Worm (Caenorhabditis elegans) whole organism, L4 larva: ENCODE data around the gene ttr-6.

Source experiments
- D1046.2 ChIP-seq: fragments of 200-800 bp; sonication (Bioruptor generic); IDR thresholded peaks from 2 replicates; pipeline ENCODE4 v1.3.6; 2022; ENCODE audit warnings: missing genetic modification characterization, missing compliant biosample characterization
- F10B5.3 ChIP-seq: sonication (generic microtip); optimal IDR thresholded peaks from 2 replicates; lab custom pipeline; 2016; ENCODE audit warnings: mild to moderate bottlenecking, missing genetic modification characterization, missing compliant biosample characterization
- F44E2.7 ChIP-seq: fragments of 200-800 bp; sonication (Bioruptor generic); IDR thresholded peaks from 2 replicates; pipeline ENCODE4 v2.1.2; 2022; ENCODE audit warnings: missing genetic modification characterization, missing compliant biosample characterization
- Y105C5A.15 ChIP-seq: fragments of 200-800 bp; sonication (Bioruptor generic); IDR thresholded peaks from 2 replicates; pipeline ENCODE4 v1.3.6; 2022; ENCODE audit warnings: missing genetic modification characterization, missing compliant biosample characterization
- aha-1 ChIP-seq: fragments of 150-350 bp; peaks from one replicate; lab custom pipeline; 2014; ENCODE audit warnings: missing biosample characterization, missing genetic modification characterization
- aly-2 ChIP-seq: sonication (generic microtip); optimal IDR thresholded peaks from 2 replicates; lab custom pipeline; 2018; ENCODE audit warnings: missing biosample characterization, missing genetic modification characterization
- ama-1 ChIP-seq: fragments of 150-350 bp; optimal IDR thresholded peaks from 2 replicates; lab custom pipeline; 2014; ENCODE audit warnings: inconsistent platforms, mixed read lengths
- ceh-44 ChIP-seq: fragments of 200-800 bp; sonication (Bioruptor generic); IDR thresholded peaks from 2 replicates; pipeline ENCODE4 v1.3.6; 2022; ENCODE audit warnings: missing genetic modification reagents, missing genetic modification characterization, missing compliant biosample characterization
- daf-19 ChIP-seq: fragments of 200-800 bp; sonication (Bioruptor generic); conservative IDR thresholded peaks from 2 replicates; pipeline ENCODE4 v1.3.6; 2022; ENCODE audit warnings: missing genetic modification characterization, missing compliant biosample characterization
- dmd-9 ChIP-seq: fragments of 200-800 bp; sonication (Bioruptor generic); IDR thresholded peaks from 2 replicates; pipeline ENCODE4 v1.3.6; 2022; ENCODE audit warnings: missing genetic modification reagents, missing genetic modification characterization, missing compliant biosample characterization
- hlh-30 ChIP-seq: sonication (generic microtip); optimal IDR thresholded peaks from 2 replicates; lab custom pipeline; 2017; ENCODE audit warnings: antibody characterized with exemption, mild to moderate bottlenecking, missing genetic modification characterization, missing compliant biosample characterization; ENCODE audit not compliant: insufficient read depth
- jun-1 ChIP-seq: fragments of 150-350 bp; optimal IDR thresholded peaks from 2 replicates; lab custom pipeline; 2014; ENCODE audit warnings: missing biosample characterization, missing genetic modification reagents, missing genetic modification characterization
- lin-39 ChIP-seq: fragments of 150-350 bp; optimal IDR thresholded peaks from 2 replicates; lab custom pipeline; 2014; ENCODE audit warnings: missing biosample characterization, missing genetic modification reagents, missing genetic modification characterization
- madf-5 ChIP-seq, 2 experiments: fragments of 200-800 bp; sonication (Bioruptor generic); IDR thresholded peaks; 2 replicates each; pipeline ENCODE4 v1.3.6; 2022; ENCODE audit warnings: missing compliant biosample characterization in 2 of 2, missing genetic modification characterization in 2 of 2
- mdl-1 ChIP-seq, 2 experiments: fragments of 150-350 bp in 1 of 2; sonication (generic microtip) in 1 of 2; optimal IDR thresholded peaks; 2 replicates each; lab custom pipeline; 2014 to 2017; ENCODE audit warnings: missing biosample characterization in 2 of 2, missing genetic modification characterization in 2 of 2
- nhr-102 ChIP-seq: sonication (generic microtip); optimal IDR thresholded peaks from 2 replicates; lab custom pipeline; 2016; ENCODE audit warnings: mild to moderate bottlenecking, missing genetic modification characterization, moderate library complexity, missing compliant biosample characterization
- nhr-11 ChIP-seq: fragments of 150-350 bp; optimal IDR thresholded peaks from 2 replicates; lab custom pipeline; 2014; ENCODE audit warnings: missing biosample characterization, missing genetic modification characterization
- nhr-111 ChIP-seq: fragments of 200-800 bp; sonication (Bioruptor generic); optimal IDR thresholded peaks from 2 replicates; lab custom pipeline; 2018; ENCODE audit warnings: mild to moderate bottlenecking, missing genetic modification characterization, missing compliant biosample characterization
- nhr-237 ChIP-seq: sonication (generic microtip); optimal IDR thresholded peaks from 2 replicates; lab custom pipeline; 2017; ENCODE audit warnings: missing biosample characterization, missing genetic modification characterization
- nhr-42 ChIP-seq: fragments of 200-800 bp; sonication (Bioruptor generic); IDR thresholded peaks from 2 replicates; pipeline ENCODE4 v1.3.6; 2022; ENCODE audit warnings: missing genetic modification characterization, missing compliant biosample characterization
- nhr-6 ChIP-seq: fragments of 150-350 bp; optimal IDR thresholded peaks from 2 replicates; lab custom pipeline; 2014; ENCODE audit warnings: missing biosample characterization, missing genetic modification characterization
- nhr-76 ChIP-seq: fragments of 150-350 bp; optimal IDR thresholded peaks from 2 replicates; lab custom pipeline; 2014; ENCODE audit warnings: missing biosample characterization, missing genetic modification characterization
- snpc-1.2 ChIP-seq: fragments of 200-800 bp; sonication (Bioruptor generic); IDR thresholded peaks from 2 replicates; pipeline ENCODE4 v1.3.6; 2022; ENCODE audit warnings: missing genetic modification reagents, missing genetic modification characterization, missing compliant biosample characterization
- snpc-4 ChIP-seq: fragments of 150-350 bp; optimal IDR thresholded peaks from 2 replicates; lab custom pipeline; 2014; ENCODE audit warnings: missing biosample characterization, missing genetic modification characterization
- tra-1 ChIP-seq: fragments of 200-800 bp; sonication (Bioruptor generic); IDR thresholded peaks from 2 replicates; pipeline ENCODE4 v1.3.6; 2022; ENCODE audit warnings: missing genetic modification reagents, missing genetic modification characterization, missing compliant biosample characterization
- unc-62 ChIP-seq, 3 experiments: fragments of 150-350 bp in 1 of 3; sonication (generic microtip); optimal IDR thresholded peaks in 2 of 3; peaks in 1 of 3; 1 replicate in 1 of 3; 2 replicates in 2 of 3; lab custom pipeline; 2014 to 2017; ENCODE audit warnings: missing biosample characterization in 3 of 3, missing genetic modification characterization in 3 of 3, missing genetic modification reagents in 3 of 3, missing genotype in 1 of 3
- zag-1 ChIP-seq: fragments of 150-350 bp; optimal IDR thresholded peaks from 2 replicates; lab custom pipeline; 2014; ENCODE audit warnings: missing biosample characterization, missing genetic modification characterization
- zfp-2 ChIP-seq: sonication (generic microtip); optimal IDR thresholded peaks from 2 replicates; lab custom pipeline; 2016; ENCODE audit warnings: mild to moderate bottlenecking, missing genetic modification characterization, missing compliant biosample characterization

Gene ttr-6

DNA sequence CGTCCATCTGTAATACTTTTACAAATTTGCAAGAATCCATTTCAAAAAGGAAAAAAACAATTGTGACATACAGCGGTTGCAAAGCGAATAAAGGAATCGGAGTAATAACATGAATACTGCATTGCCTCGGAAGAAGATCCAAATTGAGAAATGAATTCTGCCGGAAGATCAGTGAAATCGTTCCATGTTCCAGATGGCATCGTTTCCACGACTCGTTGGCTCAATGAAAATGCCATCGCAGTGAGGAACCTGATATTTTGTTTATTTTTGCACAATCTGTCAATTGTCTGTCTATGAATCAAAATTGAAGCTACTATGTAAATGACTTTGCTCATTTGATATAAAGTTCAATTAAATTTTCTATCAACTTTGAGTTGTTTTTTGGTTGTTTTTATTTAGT, 33.7 kb upstream of the ttr-6 start:
- TF ChIP-seq aha-1 (tag; lab: Kevin White, UChicago), result peak; percentile 97
- TF ChIP-seq zag-1 (tag; lab: Kevin White, UChicago), result no peak

DNA sequence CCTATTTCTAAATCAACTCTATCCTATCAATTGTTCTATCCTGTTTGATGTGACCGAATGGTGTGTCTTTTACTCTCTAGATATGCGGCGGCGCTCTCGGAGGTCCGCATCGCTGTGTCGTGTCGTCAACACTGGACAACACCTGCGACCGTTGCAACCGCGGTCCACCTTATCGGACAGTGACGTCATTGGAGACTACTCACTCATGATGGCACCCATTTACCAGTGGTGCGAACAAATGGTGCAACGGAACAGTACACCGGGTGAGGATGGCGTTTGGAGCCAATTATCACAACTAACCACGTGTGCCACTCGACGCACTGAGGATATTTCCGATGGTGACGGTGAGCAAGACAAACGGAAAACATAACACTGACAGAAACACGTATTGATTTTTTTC, 28.4 kb upstream of the ttr-6 start:
- no peak for TF ChIP-seq nhr-6 (tag; lab: Kevin White, UChicago)
- TF ChIP-seq unc-62 (GFP tag; optimal IDR thresholded peaks at IDR 0.05 in 1 of 2; lab: Kevin White, UChicago), result peak in 1 of 2 experiments; percentile 18
- no peak for TF ChIP-seq unc-62 (tag; optimal IDR thresholded peaks at IDR 0.05; lab: Kevin White, UChicago)
- TF ChIP-seq aha-1 (tag; lab: Kevin White, UChicago), result peak; percentile 44

DNA sequence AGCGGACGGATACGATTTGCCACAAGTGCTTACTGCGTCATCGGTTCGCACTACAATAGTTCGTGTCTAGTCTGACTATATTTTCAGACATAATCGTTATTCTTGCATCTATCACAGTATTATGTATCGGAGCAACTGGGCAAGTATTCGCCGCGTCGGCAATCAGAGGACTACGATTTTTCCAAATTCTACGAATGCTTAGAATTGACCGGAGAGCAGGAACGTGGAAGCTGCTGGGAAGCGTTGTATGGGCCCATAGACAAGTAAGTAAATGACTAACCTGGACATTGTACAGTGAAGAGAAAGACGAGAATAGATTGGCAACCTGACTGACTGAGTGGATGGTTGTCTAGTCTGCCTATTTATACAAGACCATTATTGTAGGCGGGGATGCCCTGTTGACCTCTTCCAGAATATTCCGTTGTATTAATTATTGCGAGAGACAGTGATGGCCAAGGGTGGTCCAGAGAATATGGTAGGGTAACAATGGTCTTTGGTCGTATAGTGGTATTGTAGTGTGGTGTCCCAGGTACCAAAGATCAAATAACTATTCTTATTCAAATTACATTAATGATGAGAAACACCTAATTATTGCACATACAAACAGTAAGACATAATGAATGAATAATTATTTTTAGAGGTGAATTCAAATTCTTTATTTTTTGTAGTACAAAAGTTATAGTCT, 25.8 kb upstream of the ttr-6 start, which contains the start of gene clec-266:
clec-266 (minus strand) TSS at position 364 of the 685 bp plus-strand sequence.
- TF ChIP-seq daf-19 (GFP tag; lab: Robert Waterston, UW) (no peak), jun-1 (tag; lab: Kevin White, UChicago) (no peak), nhr-76 (no peak), D1046.2 (no peak), unc-62 (GFP tag; optimal IDR thresholded peaks at IDR 0.05 in 1 of 2; lab: Kevin White, UChicago) (peak in 1 of 2 experiments; percentile 53), unc-62 (tag; optimal IDR thresholded peaks at IDR 0.05; lab: Kevin White, UChicago) (no peak)

DNA sequence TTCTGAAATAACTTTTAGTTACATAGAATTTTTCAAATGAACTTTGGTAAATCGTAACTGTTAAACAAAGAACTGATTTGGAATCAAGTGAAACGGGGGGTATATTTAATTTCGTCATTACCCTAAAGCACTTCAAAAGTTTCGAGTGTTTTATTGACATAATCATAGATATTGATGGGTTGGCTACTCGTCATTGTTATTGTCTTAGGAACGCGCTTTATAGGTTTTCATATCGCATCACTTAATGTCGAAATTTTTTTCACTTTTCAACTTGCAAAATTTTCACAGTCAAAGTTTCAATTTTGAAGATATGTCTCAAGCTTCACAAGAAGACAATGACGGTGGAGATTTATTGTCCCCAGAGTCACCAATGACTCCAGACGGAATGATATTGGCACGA, 21.8 kb upstream of the ttr-6 start, which contains the start of gene kqt-1:
kqt-1 (plus strand) TSS at position 301 of the 400 bp plus-strand sequence.
- TF ChIP-seq nhr-11 (tag; lab: Kevin White, UChicago), result no peak
- TF ChIP-seq nhr-102 (tag; lab: Kevin White, UChicago), result no peak
- TF ChIP-seq lin-39 (tag; lab: Kevin White, UChicago), result no peak
- no peak for TF ChIP-seq zfp-2 (tag; lab: Kevin White, UChicago)
- no peak for TF ChIP-seq ama-1
- TF ChIP-seq D1046.2, result no peak
- no peak for TF ChIP-seq hlh-30 (tag; lab: Kevin White, UChicago)
- TF ChIP-seq F44E2.7 (GFP tag; lab: Robert Waterston, UW), result no peak
- TF ChIP-seq nhr-76, result no peak

DNA sequence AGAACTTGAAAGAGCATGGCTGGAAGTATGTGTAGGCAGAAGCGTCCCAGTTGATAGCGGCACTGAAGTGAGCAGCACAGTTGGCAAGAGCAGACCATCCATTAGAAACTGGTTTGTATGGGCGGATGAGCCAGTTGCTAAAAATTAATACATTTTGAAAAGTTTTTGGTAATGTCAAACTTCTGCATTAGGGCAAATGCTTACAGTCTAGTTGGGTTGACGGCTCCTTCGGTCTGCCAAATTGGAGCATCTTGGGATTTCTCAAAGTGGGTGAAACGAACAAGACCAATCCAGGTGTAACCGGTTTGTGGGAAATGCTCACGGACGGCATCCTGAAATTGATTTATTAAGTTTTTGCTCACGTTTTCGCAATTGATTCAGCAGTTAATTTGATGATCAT, 20.7 kb upstream of the ttr-6 start:
- no peak for TF ChIP-seq mdl-1 (tag; optimal IDR thresholded peaks at IDR 0.05; lab: Kevin White, UChicago)
- no peak for TF ChIP-seq nhr-76
- TF ChIP-seq dmd-9 (GFP tag; lab: Robert Waterston, UW), result no peak
- TF ChIP-seq tra-1, result no peak
- TF ChIP-seq nhr-111 (GFP tag; lab: Kevin White, UChicago), result no peak
- TF ChIP-seq ceh-44, result no peak
- no peak for TF ChIP-seq ama-1
- TF ChIP-seq aly-2, result no peak
- no peak for TF ChIP-seq nhr-42 (GFP tag; lab: Robert Waterston, UW)
- TF ChIP-seq aha-1 (tag; lab: Kevin White, UChicago), result no peak
- TF ChIP-seq nhr-237 (tag; lab: Kevin White, UChicago), result no peak
- TF ChIP-seq snpc-4 (tag; lab: Kevin White, UChicago), result no peak
- no peak for TF ChIP-seq D1046.2
- TF ChIP-seq zag-1 (tag; lab: Kevin White, UChicago), result no peak
- no peak for TF ChIP-seq unc-62 (GFP tag; optimal IDR thresholded peaks at IDR 0.05 in 1 of 2; lab: Kevin White, UChicago)
- no peak for TF ChIP-seq unc-62 (tag; optimal IDR thresholded peaks at IDR 0.05; lab: Kevin White, UChicago)
- no peak for TF ChIP-seq snpc-1.2
- no peak for TF ChIP-seq F44E2.7 (GFP tag; lab: Robert Waterston, UW)

DNA sequence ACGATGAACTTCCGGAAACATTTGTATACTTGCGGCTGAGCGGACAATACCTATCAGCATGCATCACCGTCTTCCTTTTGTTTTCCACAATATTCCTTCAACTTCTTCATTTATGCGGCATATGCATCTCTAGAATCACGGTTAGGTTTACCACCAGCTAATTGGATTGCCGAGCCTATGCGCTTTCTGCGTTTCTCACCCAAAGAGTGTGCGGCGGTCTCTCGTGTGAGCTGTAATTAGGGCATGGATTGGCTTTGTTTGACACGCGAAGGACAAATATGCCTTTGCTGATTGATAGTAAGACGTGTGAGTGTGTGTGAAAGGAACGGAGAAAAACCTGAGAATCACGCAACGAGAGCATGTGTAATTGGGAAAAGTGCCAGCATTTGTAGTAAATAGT, 16.6 kb upstream of the ttr-6 start:
- TF ChIP-seq Y105C5A.15 (no peak), F10B5.3 (tag; lab: Kevin White, UChicago) (no peak), madf-5 (GFP tag; IDR thresholded peaks at IDR 0.05; lab: Robert Waterston, UW) (no peak), lin-39 (tag; lab: Kevin White, UChicago) (no peak), ama-1 (no peak)
- TF ChIP-seq, all 104 proteins: peak for 0
